Fruit fly (Drosophila melanogaster) whole organism, embryonic: Measurements from ENCODE around the gene puc.

ENCODE experiments used
- Abd-B ChIP-seq: fragments of 200-800 bp; sonication (Bioruptor generic); optimal IDR thresholded peaks from 2 replicates; lab custom pipeline; 2018; ENCODE audit warnings: missing biosample characterization, mild to moderate bottlenecking, missing genetic modification characterization, moderate library complexity
- B-H1 ChIP-seq: fragments of 200-800 bp; sonication (Bioruptor generic); IDR thresholded peaks from 3 replicates; pipeline ENCODE4 v1.3.6; 2022; ENCODE audit warnings: missing biosample characterization, missing genetic modification characterization
- Bdp1 ChIP-seq: fragments of 200-800 bp; sonication (Bioruptor generic); optimal IDR thresholded peaks from 3 replicates; lab custom pipeline; 2016; ENCODE audit warnings: missing biosample characterization, missing genetic modification characterization
- Bgb ChIP-seq: fragments of 200-800 bp; sonication (Bioruptor generic); IDR thresholded peaks from 2 replicates; pipeline ENCODE4 v1.3.6; 2022; ENCODE audit warnings: missing biosample characterization, missing genetic modification characterization; ENCODE audit not compliant: partially characterized antibody
- CG10543 ChIP-seq: fragments of 200-800 bp; sonication (Bioruptor generic); optimal IDR thresholded peaks from 3 replicates; lab custom pipeline; 2017; ENCODE audit warnings: missing biosample characterization, mild to moderate bottlenecking, missing genetic modification characterization, moderate library complexity
- CG10565 ChIP-seq: fragments of 200-800 bp; sonication (Bioruptor generic); optimal IDR thresholded peaks from 3 replicates; lab custom pipeline; 2016; ENCODE audit warnings: missing biosample characterization, mild to moderate bottlenecking, missing genetic modification characterization
- CG10959 ChIP-seq: fragments of 200-800 bp; sonication (Bioruptor generic); IDR thresholded peaks from 2 replicates; pipeline ENCODE4 v1.3.6; 2022; ENCODE audit warnings: missing biosample characterization, missing genetic modification characterization
- CG12071 ChIP-seq: fragments of 200-800 bp; sonication (Bioruptor generic); optimal IDR thresholded peaks from 3 replicates; lab custom pipeline; 2018; ENCODE audit warnings: missing biosample characterization, mild to moderate bottlenecking, missing genetic modification characterization
- CG12219 ChIP-seq: fragments of 200-800 bp; sonication (Bioruptor generic); optimal IDR thresholded peaks from 3 replicates; lab custom pipeline; 2018; ENCODE audit warnings: missing biosample characterization, mild to moderate bottlenecking, missing genetic modification characterization
- CG12391 ChIP-seq: fragments of 200-800 bp; sonication (Bioruptor generic); optimal IDR thresholded peaks from 3 replicates; lab custom pipeline; 2018; ENCODE audit warnings: missing biosample characterization, mild to moderate bottlenecking, missing genetic modification characterization, moderate library complexity
- CG15073 ChIP-seq: fragments of 200-800 bp; sonication (Bioruptor generic); optimal IDR thresholded peaks from 2 replicates; lab custom pipeline; 2016; ENCODE audit warnings: missing biosample characterization, missing genetic modification characterization
- CG17385 ChIP-seq: fragments of 200-800 bp; sonication (Bioruptor generic); optimal IDR thresholded peaks from 3 replicates; lab custom pipeline; 2018; ENCODE audit warnings: missing biosample characterization, mild to moderate bottlenecking, missing genetic modification characterization
- CG17568 ChIP-seq: fragments of 200-800 bp; sonication (Bioruptor generic); optimal IDR thresholded peaks from 2 replicates; lab custom pipeline; 2018; ENCODE audit warnings: missing biosample characterization, mild to moderate bottlenecking, missing genetic modification characterization, moderate library complexity
- CG2202 ChIP-seq: fragments of 200-800 bp; sonication (Bioruptor generic); optimal IDR thresholded peaks from 2 replicates; lab custom pipeline; 2018; ENCODE audit warnings: missing biosample characterization, mild to moderate bottlenecking, missing genetic modification characterization
- CG3163 ChIP-seq: fragments of 200-800 bp; sonication (Bioruptor generic); optimal IDR thresholded peaks from 3 replicates; lab custom pipeline; 2016; ENCODE audit warnings: missing biosample characterization, missing genetic modification characterization
- CG5245 ChIP-seq: fragments of 200-800 bp; sonication (Bioruptor generic); optimal IDR thresholded peaks from 3 replicates; lab custom pipeline; 2016; ENCODE audit warnings: missing biosample characterization, missing genetic modification characterization
- CG9876 ChIP-seq: fragments of 200-800 bp; sonication (Bioruptor generic); optimal IDR thresholded peaks from 2 replicates; lab custom pipeline; 2016; ENCODE audit warnings: missing biosample characterization, missing genetic modification characterization
- D19A ChIP-seq: fragments of 200-800 bp; optimal IDR thresholded peaks from 3 replicates; lab custom pipeline; 2019; ENCODE audit warnings: missing biosample characterization, mild to moderate bottlenecking, missing genetic modification characterization, moderate library complexity
- D19B ChIP-seq: fragments of 200-800 bp; sonication (Bioruptor generic); optimal IDR thresholded peaks from 2 replicates; lab custom pipeline; 2017; ENCODE audit warnings: missing biosample characterization, mild to moderate bottlenecking, missing genetic modification characterization
- Dref ChIP-seq: fragments of 200-800 bp; sonication (Bioruptor generic); IDR thresholded peaks from 2 replicates; pipeline ENCODE4 v1.3.6; 2022; ENCODE audit warnings: missing biosample characterization, missing genetic modification characterization
- Ets65A ChIP-seq: fragments of 200-800 bp; sonication (Bioruptor generic); peaks from one replicate; lab custom pipeline; 2016; ENCODE audit warnings: missing biosample characterization, missing genetic modification characterization
- Med ChIP-seq: fragments of 200-800 bp; sonication (Bioruptor generic); peaks from one replicate; lab custom pipeline; 2016; ENCODE audit warnings: missing biosample characterization, missing genetic modification characterization, mild to moderate bottlenecking, inconsistent platforms, moderate library complexity
- NC2β ChIP-seq: fragments of 200-800 bp; sonication (Bioruptor generic); optimal IDR thresholded peaks from 2 replicates; lab custom pipeline; 2016; ENCODE audit warnings: missing biosample characterization, missing genetic modification characterization
- Oaz ChIP-seq: fragments of 200-800 bp; sonication (Bioruptor generic); IDR thresholded peaks from 2 replicates; pipeline ENCODE4 v1.3.6; 2022; ENCODE audit warnings: missing biosample characterization, missing genetic modification characterization
- Optix ChIP-seq: fragments of 200-800 bp; sonication (Bioruptor generic); IDR thresholded peaks from 3 replicates; pipeline ENCODE4 v1.3.6; 2022; ENCODE audit warnings: missing biosample characterization, missing genetic modification characterization
- Rx ChIP-seq: fragments of 200-800 bp; sonication (Bioruptor generic); IDR thresholded peaks from 2 replicates; pipeline ENCODE4 v1.3.6; 2022; ENCODE audit warnings: missing biosample characterization, missing genetic modification characterization
- Six4 ChIP-seq: fragments of 200-800 bp; sonication (Bioruptor generic); optimal IDR thresholded peaks from 2 replicates; lab custom pipeline; 2016; ENCODE audit warnings: missing biosample characterization, missing genetic modification characterization
- Sry-δ ChIP-seq: fragments of 200-800 bp; sonication (Bioruptor generic); optimal IDR thresholded peaks from 2 replicates; lab custom pipeline; 2016; ENCODE audit warnings: missing biosample characterization, missing genetic modification characterization
- Ssrp ChIP-seq: fragments of 200-800 bp; sonication (Bioruptor generic); optimal IDR thresholded peaks from 2 replicates; lab custom pipeline; 2018; ENCODE audit warnings: missing biosample characterization, mild to moderate bottlenecking, missing genetic modification characterization, moderate library complexity
- Stat92E ChIP-seq, 3 experiments: fragments of >200 bp in 2 of 3; fragments of 200-800 bp in 1 of 3; sonication (Bioruptor generic) in 1 of 3; optimal IDR thresholded peaks; 2 replicates each; lab custom pipeline; 2017 to 2019; ENCODE audit warnings: missing biosample characterization in 3 of 3, missing genetic modification characterization in 3 of 3, mild to moderate bottlenecking in 1 of 3, moderate library complexity in 1 of 3
- TFAM ChIP-seq: fragments of 200-800 bp; sonication (Bioruptor generic); optimal IDR thresholded peaks from 2 replicates; lab custom pipeline; 2017; ENCODE audit warnings: missing biosample characterization, missing genetic modification characterization, inconsistent platforms
- az2 ChIP-seq: fragments of 200-800 bp; sonication (Bioruptor generic); optimal IDR thresholded peaks from 3 replicates; lab custom pipeline; 2016; ENCODE audit warnings: missing biosample characterization, missing genetic modification characterization
- bbx ChIP-seq: fragments of 200-800 bp; sonication (Bioruptor generic); IDR thresholded peaks from 2 replicates; pipeline ENCODE4 v1.3.6; 2022; ENCODE audit warnings: missing biosample characterization, missing genetic modification characterization; ENCODE audit not compliant: partially characterized antibody
- btn ChIP-seq: fragments of 200-800 bp; sonication (Bioruptor generic); optimal IDR thresholded peaks from 2 replicates; lab custom pipeline; 2016; ENCODE audit warnings: missing biosample characterization, missing genetic modification characterization
- chn ChIP-seq: fragments of 200-800 bp; sonication (Bioruptor generic); optimal IDR thresholded peaks from 2 replicates; lab custom pipeline; 2016; ENCODE audit warnings: missing biosample characterization, missing genetic modification characterization
- ci ChIP-seq: fragments of 200-800 bp; sonication (Bioruptor generic); IDR thresholded peaks from 3 replicates; pipeline ENCODE4 v1.3.6; 2022; ENCODE audit warnings: missing biosample characterization, missing genetic modification characterization
- dan ChIP-seq: fragments of 200-800 bp; sonication (Bioruptor generic); IDR thresholded peaks from 2 replicates; pipeline ENCODE4 v1.3.6; 2022; ENCODE audit warnings: missing biosample characterization, missing genetic modification characterization
- dm ChIP-seq: fragments of 200-800 bp; sonication (Bioruptor generic); optimal IDR thresholded peaks from 3 replicates; lab custom pipeline; 2016; ENCODE audit warnings: missing biosample characterization, missing genetic modification characterization
- emc ChIP-seq: fragments of 200-800 bp; sonication (Bioruptor generic); optimal IDR thresholded peaks from 2 replicates; lab custom pipeline; 2016; ENCODE audit warnings: missing biosample characterization, missing genetic modification characterization
- eve ChIP-seq, 2 experiments: fragments of >200 bp; optimal IDR thresholded peaks; 2 replicates each; lab custom pipeline; 2017; ENCODE audit warnings: missing biosample characterization in 2 of 2, missing genetic modification characterization in 2 of 2
- eyg ChIP-seq: fragments of 200-800 bp; sonication (Bioruptor generic); optimal IDR thresholded peaks from 3 replicates; lab custom pipeline; 2016; ENCODE audit warnings: missing biosample characterization, missing genetic modification characterization
- fru ChIP-seq: fragments of >200 bp; optimal IDR thresholded peaks from 2 replicates; lab custom pipeline; 2017
- gcm ChIP-seq: fragments of 200-800 bp; sonication (Bioruptor generic); optimal IDR thresholded peaks from 2 replicates; lab custom pipeline; 2019; ENCODE audit warnings: missing biosample characterization, mild to moderate bottlenecking, missing genetic modification characterization, moderate library complexity
- h ChIP-seq: fragments of >200 bp; optimal IDR thresholded peaks from 2 replicates; lab custom pipeline; 2017
- hb ChIP-seq: fragments of 200-800 bp; sonication (Bioruptor generic); IDR thresholded peaks from 3 replicates; pipeline ENCODE4 v1.3.6; 2022; ENCODE audit warnings: missing biosample characterization, missing genetic modification characterization; ENCODE audit not compliant: partially characterized antibody
- nom ChIP-seq: fragments of 200-800 bp; sonication (Bioruptor generic); optimal IDR thresholded peaks from 2 replicates; lab custom pipeline; 2017; ENCODE audit warnings: missing biosample characterization, missing genetic modification characterization, mild to moderate bottlenecking, moderate library complexity, missing genetic modification reagents
- run ChIP-seq: fragments of 200-800 bp; sonication (Bioruptor generic); optimal IDR thresholded peaks from 3 replicates; lab custom pipeline; 2018; ENCODE audit warnings: missing biosample characterization, mild to moderate bottlenecking, missing genetic modification characterization
- seq ChIP-seq: fragments of 200-800 bp; sonication (Bioruptor generic); IDR thresholded peaks from 2 replicates; pipeline ENCODE4 v1.3.6; 2022; ENCODE audit warnings: missing biosample characterization, missing genetic modification characterization
- so ChIP-seq: fragments of 200-800 bp; sonication (Bioruptor generic); IDR thresholded peaks from 3 replicates; pipeline ENCODE4 v1.3.6; 2022; ENCODE audit warnings: missing biosample characterization, missing genetic modification characterization
- wek ChIP-seq: fragments of 200-800 bp; sonication (Bioruptor generic); optimal IDR thresholded peaks from 3 replicates; lab custom pipeline; 2018; ENCODE audit warnings: missing biosample characterization, mild to moderate bottlenecking, missing genetic modification characterization, moderate library complexity
- wor ChIP-seq: fragments of 200-800 bp; sonication (Bioruptor generic); IDR thresholded peaks from 2 replicates; pipeline ENCODE4 v1.3.6; 2022; ENCODE audit warnings: missing biosample characterization, missing genetic modification characterization

Gene puc

dm6 chr3R:8110198-8110642 lies 5.1 kb downstream of the puc start (continued):
- TF ChIP-seq NC2β (GFP tag; lab: Kevin White, UChicago) (peak; percentile 40), Ssrp (tag; lab: Kevin White, UChicago) (peak; percentile 43), Dref (GFP tag; lab: Robert Waterston, UW) (no peak), h (lab: Kevin White, UChicago) (no peak), D19B (peak; percentile 44), CG17385 (peak; percentile 59), gcm (peak; percentile 13), CG5245 (GFP tag; lab: Kevin White, UChicago) (peak; percentile 56), az2 (peak; percentile 50), so (GFP tag; lab: Robert Waterston, UW) (0 out of 3 replicates have a peak, but pooled peaks have one; percentile 53), nom (GFP tag; lab: Kevin White, UChicago) (no peak), emc (GFP tag; lab: Kevin White, UChicago) (no peak), CG3163 (GFP tag; lab: Kevin White, UChicago) (peak; percentile 11), eyg (GFP tag; lab: Kevin White, UChicago) (no peak), hb (no peak), Six4 (GFP tag; lab: Kevin White, UChicago) (peak; percentile 60), ci (GFP tag; lab: Robert Waterston, UW) (peak; percentile 68), TFAM (GFP tag; lab: Kevin White, UChicago) (no peak), CG10543 (no peak), D19A (tag; lab: Kevin White, UChicago) (peak; percentile 59), CG10565 (GFP tag; lab: Kevin White, UChicago) (no peak), CG10959 (GFP tag; lab: Robert Waterston, UW) (0 out of 2 replicates have a peak, but pooled peaks have one; percentile 20), CG12391 (tag; lab: Kevin White, UChicago) (peak; percentile 57), Med (GFP tag; lab: Kevin White, UChicago) (peak; percentile 91), Optix (GFP tag; lab: Robert Waterston, UW) (peak; percentile 64; the same call in 2 of the 3 replicates), Sry-δ (GFP tag; lab: Kevin White, UChicago) (peak; percentile 22), Bgb (0 out of 2 replicates have a peak, but pooled peaks have one; percentile 19), chn (peak; percentile 43), CG17568 (GFP tag; lab: Kevin White, UChicago) (peak; percentile 14), run (tag; lab: Kevin White, UChicago) (peak; percentile 31), wor (peak; percentile 14; the same call in 1 of the 2 replicates), CG2202 (tag; lab: Kevin White, UChicago) (no peak), wek (GFP tag; lab: Kevin White, UChicago) (no peak), Abd-B (no peak), CG12219 (GFP tag; lab: Kevin White, UChicago) (peak; percentile 69), Rx (GFP tag; lab: Robert Waterston, UW) (0 out of 2 replicates have a peak, but pooled peaks have one; percentile 35), dan (GFP tag; lab: Robert Waterston, UW) (no peak), CG9876 (GFP tag; lab: Kevin White, UChicago) (peak; percentile 12), B-H1 (GFP tag; lab: Robert Waterston, UW) (peak; percentile 46), Bdp1 (GFP tag; lab: Kevin White, UChicago) (peak; percentile 18), eve (GFP tag; optimal IDR thresholded peaks at IDR 0.05; lab: Kevin White, UChicago) (peak in 1 of 2 experiments; percentile 69), CG15073 (peak; percentile 29), Oaz (0 out of 2 replicates have a peak, but pooled peaks have one; percentile 13), seq (peak; percentile 61; the same call in 1 of the 2 replicates), dm (GFP tag; lab: Kevin White, UChicago) (peak; percentile 39), bbx (0 out of 2 replicates have a peak, but pooled peaks have one; percentile 16), btn (GFP tag; lab: Kevin White, UChicago) (peak; percentile 41), Ets65A (GFP tag; lab: Kevin White, UChicago) (peak; percentile 93), CG12071 (GFP tag; lab: Kevin White, UChicago) (peak; percentile 34), fru (no peak), Stat92E (GFP tag; optimal IDR thresholded peaks at IDR 0.05; lab: Kevin White, UChicago) (no peak)
